Worm (Caenorhabditis elegans) whole organism, mixed stage, embryonic: ENCODE measurements around the gene Y57E12AL.2.

Source experiments
- bed-3 ChIP-seq: fragments of 200-800 bp; sonication (Bioruptor generic); optimal IDR thresholded peaks from 3 replicates; lab custom pipeline; 2018; ENCODE audit warnings: mild to moderate bottlenecking, missing genetic modification characterization, moderate library complexity, missing compliant biosample characterization
- blmp-1 ChIP-seq: fragments of 150-350 bp; optimal IDR thresholded peaks from 2 replicates; lab custom pipeline; 2014; ENCODE audit warnings: missing biosample characterization, missing genetic modification characterization
- ceh-39 ChIP-seq: fragments of 150-350 bp; optimal IDR thresholded peaks from 2 replicates; lab custom pipeline; 2014; ENCODE audit warnings: missing biosample characterization, missing genetic modification characterization
- ceh-43 ChIP-seq: fragments of 200-800 bp; sonication (Bioruptor generic); optimal IDR thresholded peaks from 2 replicates; lab custom pipeline; 2018; ENCODE audit warnings: mild to moderate bottlenecking, missing genetic modification characterization, moderate library complexity, missing compliant biosample characterization
- ceh-83 ChIP-seq: fragments of 200-800 bp; sonication (Bioruptor generic); optimal IDR thresholded peaks from 2 replicates; lab custom pipeline; 2018; ENCODE audit warnings: mild to moderate bottlenecking, missing genetic modification characterization, missing compliant biosample characterization
- ces-1 ChIP-seq: fragments of 150-350 bp; optimal IDR thresholded peaks from 2 replicates; lab custom pipeline; 2014; ENCODE audit warnings: missing biosample characterization, missing genetic modification reagents, missing genetic modification characterization
- cnd-1 ChIP-seq: fragments of 200-800 bp; sonication (Bioruptor generic); optimal IDR thresholded peaks from 2 replicates; lab custom pipeline; 2018; ENCODE audit warnings: mild to moderate bottlenecking, missing genetic modification characterization, missing compliant biosample characterization
- drap-1 ChIP-seq: fragments of 200-800 bp; sonication (Bioruptor generic); optimal IDR thresholded peaks from 3 replicates; lab custom pipeline; 2018; ENCODE audit warnings: mild to moderate bottlenecking, missing genetic modification characterization, missing compliant biosample characterization
- elt-1 ChIP-seq: sonication (generic microtip); optimal IDR thresholded peaks from 2 replicates; lab custom pipeline; 2017; ENCODE audit warnings: missing genetic modification characterization, mild to moderate bottlenecking, missing compliant biosample characterization, antibody characterized with exemption, moderate library complexity, borderline replicate concordance; ENCODE audit not compliant: insufficient read depth
- elt-3 ChIP-seq: fragments of 150-350 bp; optimal IDR thresholded peaks from 2 replicates; lab custom pipeline; 2014; ENCODE audit warnings: missing biosample characterization, missing genetic modification characterization
- flh-1 ChIP-seq: fragments of 200-800 bp; sonication (Bioruptor generic); optimal IDR thresholded peaks from 2 replicates; lab custom pipeline; 2018; ENCODE audit warnings: mild to moderate bottlenecking, missing genetic modification characterization, moderate library complexity, missing compliant biosample characterization
- ham-2 ChIP-seq: fragments of 200-800 bp; sonication (Bioruptor generic); optimal IDR thresholded peaks from 2 replicates; lab custom pipeline; 2018; ENCODE audit warnings: mild to moderate bottlenecking, missing genetic modification characterization, missing compliant biosample characterization
- lin-32 ChIP-seq: fragments of 200-800 bp; sonication (Bioruptor generic); optimal IDR thresholded peaks from 2 replicates; lab custom pipeline; 2018; ENCODE audit warnings: mild to moderate bottlenecking, missing genetic modification characterization, missing compliant biosample characterization
- lsy-2 ChIP-seq: fragments of 150-350 bp; optimal IDR thresholded peaks from 2 replicates; lab custom pipeline; 2014; ENCODE audit warnings: missing biosample characterization, missing genetic modification characterization
- mab-5 ChIP-seq: fragments of 150-350 bp; optimal IDR thresholded peaks from 2 replicates; lab custom pipeline; 2014; ENCODE audit warnings: missing biosample characterization, missing genetic modification characterization
- mep-1 ChIP-seq: fragments of 150-350 bp; optimal IDR thresholded peaks from 2 replicates; lab custom pipeline; 2017; ENCODE audit warnings: missing biosample characterization, missing genetic modification reagents, missing genetic modification characterization, inconsistent platforms
- mls-2 ChIP-seq: sonication (generic microtip); optimal IDR thresholded peaks from 2 replicates; lab custom pipeline; 2016; ENCODE audit warnings: mild to moderate bottlenecking, missing genetic modification characterization, moderate library complexity, missing compliant biosample characterization
- nhr-2 ChIP-seq: fragments of 150-350 bp; optimal IDR thresholded peaks from 2 replicates; lab custom pipeline; 2014; ENCODE audit warnings: missing biosample characterization, missing genetic modification characterization
- nhr-237 ChIP-seq: fragments of 150-350 bp; optimal IDR thresholded peaks from 2 replicates; lab custom pipeline; 2014; ENCODE audit warnings: missing biosample characterization, missing genetic modification characterization
- nhr-28 ChIP-seq: fragments of 150-350 bp; optimal IDR thresholded peaks from 2 replicates; lab custom pipeline; 2014; ENCODE audit warnings: missing biosample characterization, missing genetic modification characterization
- nhr-76 ChIP-seq: sonication (generic microtip); optimal IDR thresholded peaks from 2 replicates; lab custom pipeline; 2017; ENCODE audit warnings: missing biosample characterization, missing genetic modification characterization
- pha-4 ChIP-seq: fragments of 150-350 bp; optimal IDR thresholded peaks from 2 replicates; lab custom pipeline; 2018; ENCODE audit warnings: missing biosample characterization, missing genetic modification reagents, missing genetic modification characterization
- sem-2 ChIP-seq: fragments of 200-800 bp; sonication (Bioruptor generic); optimal IDR thresholded peaks from 2 replicates; lab custom pipeline; 2018; ENCODE audit warnings: mild to moderate bottlenecking, missing genetic modification characterization, missing compliant biosample characterization
- snpc-4 ChIP-seq: fragments of 150-350 bp; optimal IDR thresholded peaks from 2 replicates; lab custom pipeline; 2014; ENCODE audit warnings: missing biosample characterization, missing genetic modification characterization
- sptf-1 ChIP-seq: sonication (generic microtip); optimal IDR thresholded peaks from 2 replicates; lab custom pipeline; 2017; ENCODE audit warnings: mild to moderate bottlenecking, missing genetic modification characterization, moderate library complexity, missing compliant biosample characterization
- tbx-8 ChIP-seq: fragments of 200-800 bp; sonication (Bioruptor generic); optimal IDR thresholded peaks from 2 replicates; lab custom pipeline; 2018; ENCODE audit warnings: mild to moderate bottlenecking, missing genetic modification characterization, moderate library complexity, missing compliant biosample characterization
- unc-120 ChIP-seq: sonication (generic microtip); optimal IDR thresholded peaks from 2 replicates; lab custom pipeline; 2017; ENCODE audit warnings: missing genetic modification characterization, missing compliant biosample characterization; ENCODE audit not compliant: poor library complexity, severe bottlenecking
- unc-39 ChIP-seq: fragments of 150-350 bp; optimal IDR thresholded peaks from 2 replicates; lab custom pipeline; 2014; ENCODE audit warnings: missing biosample characterization, missing genetic modification characterization
- ztf-11 ChIP-seq: fragments of 150-350 bp; optimal IDR thresholded peaks from 2 replicates; lab custom pipeline; 2014; ENCODE audit warnings: missing biosample characterization, missing genetic modification characterization

The Y57E12AL.2 gene

DNA sequence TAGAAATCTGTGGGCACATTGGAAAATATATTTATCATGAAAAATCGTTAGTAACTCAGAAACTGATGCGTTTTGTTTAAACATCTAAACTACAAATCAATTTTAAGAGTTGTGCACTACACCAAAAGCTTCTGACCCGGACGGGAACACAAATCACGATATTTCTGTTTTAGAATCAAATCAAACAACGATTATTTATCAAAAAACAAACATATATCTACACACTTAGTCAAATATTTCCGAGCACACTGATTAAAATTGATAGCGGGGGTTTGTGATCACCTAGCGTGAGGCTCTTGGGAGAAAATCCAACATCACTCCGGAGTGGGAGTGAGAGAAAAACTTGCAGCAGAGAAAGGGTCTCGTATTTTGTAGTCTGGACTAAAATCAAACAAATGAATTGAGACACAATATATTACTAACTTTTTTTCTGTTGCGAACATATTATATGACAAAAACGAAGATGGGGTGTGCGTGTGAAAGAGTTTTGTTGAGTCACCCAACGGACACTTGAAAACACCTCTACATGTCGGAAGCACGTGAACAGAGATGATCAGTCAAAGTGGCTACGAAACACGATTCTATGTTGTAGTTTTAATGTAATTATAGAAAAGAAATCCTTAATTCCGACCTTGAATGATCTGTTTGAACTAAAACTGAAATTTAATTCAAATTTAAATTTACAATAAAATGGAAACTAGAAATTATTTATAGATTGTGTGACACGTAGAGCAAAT lies 37.5 kb downstream of the Y57E12AL.2 start:
- TF ChIP-seq sptf-1 (no peak), ham-2 (no peak), mep-1 (tag; lab: Kevin White, UChicago) (no peak), elt-3 (no peak), blmp-1 (no peak), bed-3 (no peak), flh-1 (GFP tag; lab: Kevin White, UChicago) (no peak), mls-2 (tag; lab: Kevin White, UChicago) (no peak), nhr-76 (tag; lab: Kevin White, UChicago) (no peak), pha-4 (tag; lab: Kevin White, UChicago) (no peak), tbx-8 (GFP tag; lab: Kevin White, UChicago) (no peak), sem-2 (GFP tag; lab: Kevin White, UChicago) (no peak), nhr-2 (tag; lab: Kevin White, UChicago) (no peak), cnd-1 (tag; lab: Kevin White, UChicago) (no peak), unc-39 (tag; lab: Kevin White, UChicago) (no peak), ceh-43 (GFP tag; lab: Kevin White, UChicago) (no peak)

- TF ChIP-seq unc-39 (tag; lab: Kevin White, UChicago) (no peak), nhr-76 (tag; lab: Kevin White, UChicago) (no peak), nhr-2 (tag; lab: Kevin White, UChicago) (no peak), lin-32 (no peak), bed-3 (no peak), elt-3 (no peak), ces-1 (GFP tag; lab: Kevin White, UChicago) (no peak), elt-1 (tag; lab: Kevin White, UChicago) (no peak), sem-2 (GFP tag; lab: Kevin White, UChicago) (no peak), pha-4 (tag; lab: Kevin White, UChicago) (no peak), nhr-237 (no peak), snpc-4 (tag; lab: Kevin White, UChicago) (no peak)
Measured at ce11 chrV:7096129-7096730, 38.3 kb downstream of the Y57E12AL.2 start.

DNA sequence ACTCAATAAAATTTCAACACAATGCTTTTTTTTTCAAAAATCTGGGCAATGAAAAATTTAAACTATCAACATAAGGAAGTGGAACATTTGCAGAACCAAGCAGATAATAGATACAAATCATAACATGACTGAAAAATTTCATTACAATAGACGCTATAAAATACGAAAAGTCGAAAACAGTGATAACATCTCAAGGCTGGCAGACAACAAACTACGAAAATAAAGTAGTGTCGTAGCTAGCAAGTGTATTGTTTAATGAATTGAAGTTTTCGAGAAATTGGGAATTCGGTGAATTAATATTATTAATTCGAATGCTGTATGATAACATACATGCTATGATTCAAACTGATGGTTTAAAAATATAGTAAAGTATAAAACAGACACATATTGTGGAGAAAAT lies 38.9 kb downstream of the Y57E12AL.2 start:
- TF ChIP-seq drap-1 (GFP tag; lab: Kevin White, UChicago) = no peak
- no peak for TF ChIP-seq unc-120 (tag; lab: Kevin White, UChicago)
- TF ChIP-seq lsy-2 = no peak
- TF ChIP-seq mab-5 (tag; lab: Kevin White, UChicago) = no peak
- TF ChIP-seq, all 35 proteins: peak for 0

DNA sequence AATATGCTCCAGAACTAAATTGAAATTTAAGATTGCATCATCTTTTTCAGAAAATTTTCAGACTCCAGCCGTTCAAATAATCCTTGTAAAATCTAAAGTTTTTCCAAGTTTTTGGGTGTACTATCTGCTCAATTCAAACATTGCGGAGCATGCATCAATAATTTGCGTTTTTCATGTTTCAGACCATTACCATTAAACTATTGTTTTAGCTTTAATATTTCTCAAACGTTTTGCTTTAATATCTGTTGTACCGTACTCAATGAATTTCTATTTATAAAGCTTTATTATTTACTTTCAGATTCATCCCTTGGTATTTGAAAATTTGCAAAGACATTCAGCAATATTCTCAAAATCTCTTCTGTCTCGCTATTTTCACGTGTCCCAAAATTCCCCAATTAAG lies 45.4 kb downstream of the Y57E12AL.2 start, which contains the start of gene odr-2:
Gene odr-2 (plus strand): TSS at position 301 of the 400 bp plus-strand sequence.
- no peak for TF ChIP-seq snpc-4 (tag; lab: Kevin White, UChicago)
- no peak for TF ChIP-seq ceh-39
- TF ChIP-seq mab-5 (tag; lab: Kevin White, UChicago) = no peak
- no peak for TF ChIP-seq sem-2 (GFP tag; lab: Kevin White, UChicago)
- no peak for TF ChIP-seq blmp-1
- no peak for TF ChIP-seq unc-120 (tag; lab: Kevin White, UChicago)
- TF ChIP-seq nhr-76 (tag; lab: Kevin White, UChicago) = no peak
- TF ChIP-seq nhr-2 (tag; lab: Kevin White, UChicago) = no peak
- no peak for TF ChIP-seq cnd-1 (tag; lab: Kevin White, UChicago)
- no peak for TF ChIP-seq tbx-8 (GFP tag; lab: Kevin White, UChicago)
- no peak for TF ChIP-seq unc-39 (tag; lab: Kevin White, UChicago)
- no peak for TF ChIP-seq elt-3
- TF ChIP-seq mep-1 (tag; lab: Kevin White, UChicago) = no peak
- no peak for TF ChIP-seq ceh-83 (GFP tag; lab: Kevin White, UChicago)
- TF ChIP-seq nhr-28 (tag; lab: Kevin White, UChicago) = no peak
- no peak for TF ChIP-seq ham-2
- TF ChIP-seq ztf-11 (tag; lab: Kevin White, UChicago) = no peak
- TF ChIP-seq ceh-43 (GFP tag; lab: Kevin White, UChicago) = no peak
- TF ChIP-seq elt-1 (tag; lab: Kevin White, UChicago) = no peak
